Fruit fly (Drosophila melanogaster) whole organism, embryonic: ENCODE results near the gene Edg78E.
A peak's percentile ranks its signal among the peaks of the same experiment; 100 is the strongest.

Experiments used
- C15 ChIP-seq: fragments of 200-800 bp; sonication (Bioruptor generic); IDR thresholded peaks from 3 replicates; pipeline ENCODE4 v1.3.6; 2022; ENCODE audit warnings: missing biosample characterization, missing genetic modification characterization
- CG10321 ChIP-seq: fragments of 200-800 bp; sonication (Bioruptor generic); IDR thresholded peaks from 2 replicates; pipeline ENCODE4 v1.3.6; 2022; ENCODE audit warnings: missing biosample characterization, missing genetic modification characterization
- CG10431 ChIP-seq: fragments of 200-800 bp; sonication (Bioruptor generic); optimal IDR thresholded peaks from 3 replicates; lab custom pipeline; 2018; ENCODE audit warnings: missing biosample characterization, mild to moderate bottlenecking, missing genetic modification characterization
- CG12104 ChIP-seq: fragments of 200-800 bp; sonication (Bioruptor generic); optimal IDR thresholded peaks from 3 replicates; lab custom pipeline; 2016; ENCODE audit warnings: missing biosample characterization, missing genetic modification characterization
- CG13424 ChIP-seq: fragments of 200-800 bp; sonication (Bioruptor generic); optimal IDR thresholded peaks from 2 replicates; lab custom pipeline; 2019; ENCODE audit warnings: missing biosample characterization, mild to moderate bottlenecking, missing genetic modification characterization, moderate library complexity
- CG13775 ChIP-seq: fragments of 200-800 bp; sonication (Bioruptor generic); optimal IDR thresholded peaks from 3 replicates; lab custom pipeline; 2017; ENCODE audit warnings: missing biosample characterization, mild to moderate bottlenecking, missing genetic modification characterization
- CG14014 ChIP-seq: fragments of 200-800 bp; sonication (Bioruptor generic); IDR thresholded peaks from 2 replicates; pipeline ENCODE4 v1.3.6; 2022; ENCODE audit warnings: missing biosample characterization, missing genetic modification characterization
- CG1602 ChIP-seq: fragments of 200-800 bp; sonication (Bioruptor generic); optimal IDR thresholded peaks from 3 replicates; lab custom pipeline; 2016; ENCODE audit warnings: missing biosample characterization, missing genetic modification characterization
- CG1647 ChIP-seq: fragments of 200-800 bp; sonication (Bioruptor generic); optimal IDR thresholded peaks from 3 replicates; lab custom pipeline; 2016; ENCODE audit warnings: missing biosample characterization, missing genetic modification characterization
- CG17361 ChIP-seq: fragments of 200-800 bp; sonication (Bioruptor generic); IDR thresholded peaks from 3 replicates; pipeline ENCODE4 v1.3.6; 2022; ENCODE audit warnings: missing biosample characterization, missing genetic modification characterization
- CG17612 ChIP-seq: fragments of 200-800 bp; sonication (Bioruptor generic); IDR thresholded peaks from 2 replicates; pipeline ENCODE4 v1.3.6; 2022; ENCODE audit warnings: missing biosample characterization, missing genetic modification characterization
- CG1792 ChIP-seq: fragments of 200-800 bp; sonication (Bioruptor generic); optimal IDR thresholded peaks from 2 replicates; lab custom pipeline; 2016; ENCODE audit warnings: missing biosample characterization, missing genetic modification characterization
- CG18476 ChIP-seq: fragments of 200-800 bp; sonication (Bioruptor generic); optimal IDR thresholded peaks from 2 replicates; lab custom pipeline; 2016; ENCODE audit warnings: missing biosample characterization, mild to moderate bottlenecking, missing genetic modification characterization
- CG18764 ChIP-seq: fragments of 200-800 bp; sonication (Bioruptor generic); optimal IDR thresholded peaks from 3 replicates; lab custom pipeline; 2016; ENCODE audit warnings: missing biosample characterization, missing genetic modification characterization
- CG32532 ChIP-seq: fragments of 200-800 bp; sonication (Bioruptor generic); IDR thresholded peaks from 2 replicates; pipeline ENCODE4 v1.3.6; 2022; ENCODE audit warnings: missing biosample characterization, missing genetic modification characterization
- CG3281 ChIP-seq: fragments of 200-800 bp; sonication (Bioruptor generic); optimal IDR thresholded peaks from 3 replicates; lab custom pipeline; 2017; ENCODE audit warnings: missing biosample characterization, mild to moderate bottlenecking, missing genetic modification characterization
- CG34376 ChIP-seq: fragments of 200-800 bp; sonication (Bioruptor generic); optimal IDR thresholded peaks from 2 replicates; lab custom pipeline; 2018; ENCODE audit warnings: missing biosample characterization, mild to moderate bottlenecking, missing genetic modification characterization
- CG4328 ChIP-seq: fragments of 200-800 bp; sonication (Bioruptor generic); optimal IDR thresholded peaks from 3 replicates; lab custom pipeline; 2017; ENCODE audit warnings: missing biosample characterization, missing genetic modification reagents, missing genetic modification characterization
- CG4424 ChIP-seq: fragments of 200-800 bp; sonication (Bioruptor generic); optimal IDR thresholded peaks from 3 replicates; lab custom pipeline; 2016; ENCODE audit warnings: missing biosample characterization, missing genetic modification characterization
- CG4707 ChIP-seq: fragments of 200-800 bp; sonication (Bioruptor generic); optimal IDR thresholded peaks from 2 replicates; lab custom pipeline; 2018; ENCODE audit warnings: missing biosample characterization, mild to moderate bottlenecking, missing genetic modification characterization, moderate library complexity
- CG6689 ChIP-seq: fragments of 200-800 bp; sonication (Bioruptor generic); IDR thresholded peaks from 2 replicates; pipeline ENCODE4 v1.3.6; 2022; ENCODE audit warnings: missing biosample characterization, missing genetic modification characterization
- CG7963 ChIP-seq: fragments of 200-800 bp; sonication (Bioruptor generic); IDR thresholded peaks from 3 replicates; pipeline ENCODE4 v1.3.6; 2022; ENCODE audit warnings: missing biosample characterization, missing genetic modification characterization; ENCODE audit not compliant: partially characterized antibody
- CG7987 ChIP-seq: fragments of 200-800 bp; sonication (Bioruptor generic); optimal IDR thresholded peaks from 2 replicates; lab custom pipeline; 2018; ENCODE audit warnings: missing biosample characterization, mild to moderate bottlenecking, missing genetic modification characterization, moderate library complexity
- Chrac-16 ChIP-seq: fragments of 200-800 bp; sonication (Bioruptor generic); optimal IDR thresholded peaks from 3 replicates; lab custom pipeline; 2016; ENCODE audit warnings: missing biosample characterization, missing genetic modification characterization
- D ChIP-seq, 2 experiments: fragments of 200-800 bp in 1 of 2; fragments of >200 bp in 1 of 2; sonication (Bioruptor generic) in 1 of 2; optimal IDR thresholded peaks; 2 replicates in 1 of 2; 3 replicates in 1 of 2; lab custom pipeline; 2017; ENCODE audit warnings: mild to moderate bottlenecking in 1 of 2, missing biosample characterization in 1 of 2, missing genetic modification characterization in 1 of 2, missing genetic modification reagents in 1 of 2
- Max ChIP-seq: fragments of 200-800 bp; sonication (Bioruptor generic); optimal IDR thresholded peaks from 2 replicates; lab custom pipeline; 2016; ENCODE audit warnings: missing biosample characterization, mild to moderate bottlenecking, missing genetic modification characterization
- NK7.1 ChIP-seq: fragments of 200-800 bp; sonication (Bioruptor generic); optimal IDR thresholded peaks from 3 replicates; lab custom pipeline; 2016; ENCODE audit warnings: missing biosample characterization, missing genetic modification characterization
- Nf-YA ChIP-seq: fragments of 200-800 bp; sonication (Bioruptor generic); IDR thresholded peaks from 2 replicates; pipeline ENCODE4 v1.3.6; 2022; ENCODE audit warnings: missing biosample characterization, missing genetic modification characterization
- Ptx1 ChIP-seq: fragments of 200-800 bp; sonication (Bioruptor generic); IDR thresholded peaks from 2 replicates; pipeline ENCODE4 v1.3.6; 2022; ENCODE audit warnings: missing biosample characterization, missing genetic modification characterization
- Ravus ChIP-seq: fragments of 200-800 bp; sonication (Bioruptor generic); IDR thresholded peaks from 2 replicates; pipeline ENCODE4 v1.3.6; 2022; ENCODE audit warnings: missing biosample characterization, missing genetic modification characterization
- abd-A ChIP-seq: fragments of 200-800 bp; sonication (Bioruptor generic); optimal IDR thresholded peaks from 3 replicates; lab custom pipeline; 2019; ENCODE audit warnings: missing biosample characterization, mild to moderate bottlenecking, missing genetic modification characterization, moderate library complexity
- ac ChIP-seq: fragments of 200-800 bp; sonication (Bioruptor generic); optimal IDR thresholded peaks from 3 replicates; lab custom pipeline; 2017; ENCODE audit warnings: missing biosample characterization, mild to moderate bottlenecking, missing genetic modification characterization
- cg ChIP-seq: fragments of 200-800 bp; sonication (Bioruptor generic); optimal IDR thresholded peaks from 3 replicates; lab custom pipeline; 2019; ENCODE audit warnings: missing biosample characterization, mild to moderate bottlenecking, missing genetic modification characterization, moderate library complexity
- da ChIP-seq: fragments of 200-800 bp; sonication (Bioruptor generic); optimal IDR thresholded peaks from 2 replicates; lab custom pipeline; 2016; ENCODE audit warnings: missing biosample characterization, missing genetic modification characterization
- dan ChIP-seq: fragments of 200-800 bp; sonication (Bioruptor generic); IDR thresholded peaks from 2 replicates; pipeline ENCODE4 v1.3.6; 2022; ENCODE audit warnings: missing biosample characterization, missing genetic modification characterization
- dati ChIP-seq: fragments of 200-800 bp; sonication (Bioruptor generic); IDR thresholded peaks from 2 replicates; pipeline ENCODE4 v1.3.6; 2022; ENCODE audit warnings: missing biosample characterization, missing genetic modification characterization
- eyg ChIP-seq: fragments of 200-800 bp; sonication (Bioruptor generic); optimal IDR thresholded peaks from 3 replicates; lab custom pipeline; 2016; ENCODE audit warnings: missing biosample characterization, missing genetic modification characterization
- gcm ChIP-seq: fragments of 200-800 bp; sonication (Bioruptor generic); optimal IDR thresholded peaks from 2 replicates; lab custom pipeline; 2019; ENCODE audit warnings: missing biosample characterization, mild to moderate bottlenecking, missing genetic modification characterization, moderate library complexity
- gfzf ChIP-seq: fragments of 200-800 bp; sonication (Bioruptor generic); optimal IDR thresholded peaks from 2 replicates; lab custom pipeline; 2016; ENCODE audit warnings: missing biosample characterization, mild to moderate bottlenecking, missing genetic modification characterization, moderate library complexity
- kay ChIP-seq: fragments of 200-800 bp; sonication (Bioruptor generic); optimal IDR thresholded peaks from 2 replicates; lab custom pipeline; 2016; ENCODE audit warnings: missing biosample characterization, missing genetic modification characterization
- odd ChIP-seq: fragments of 200-800 bp; sonication (Bioruptor generic); optimal IDR thresholded peaks from 2 replicates; lab custom pipeline; 2017; ENCODE audit warnings: missing biosample characterization, mild to moderate bottlenecking, missing genetic modification characterization
- phol ChIP-seq: fragments of 200-800 bp; sonication (Bioruptor generic); optimal IDR thresholded peaks from 3 replicates; lab custom pipeline; 2018; ENCODE audit warnings: missing biosample characterization, mild to moderate bottlenecking, missing genetic modification characterization, moderate library complexity
- sc ChIP-seq, 3 experiments: fragments of >200 bp in 2 of 3; fragments of 200-800 bp in 1 of 3; sonication (Bioruptor generic) in 1 of 3; optimal IDR thresholded peaks; 2 replicates in 2 of 3; 3 replicates in 1 of 3; lab custom pipeline; 2017; ENCODE audit warnings: mild to moderate bottlenecking in 1 of 3, missing biosample characterization in 1 of 3, missing genetic modification characterization in 1 of 3, missing genetic modification reagents in 1 of 3
- sna ChIP-seq: fragments of 200-800 bp; sonication (Bioruptor generic); IDR thresholded peaks from 2 replicates; pipeline ENCODE4 v1.3.6; 2022; ENCODE audit warnings: missing biosample characterization, missing genetic modification characterization; ENCODE audit not compliant: partially characterized antibody
- tgo ChIP-seq: fragments of 200-800 bp; sonication (Bioruptor generic); IDR thresholded peaks from 3 replicates; pipeline ENCODE4 v1.3.6; 2022; ENCODE audit warnings: missing biosample characterization, missing genetic modification characterization
- tna ChIP-seq: fragments of 200-800 bp; sonication (Bioruptor generic); IDR thresholded peaks from 2 replicates; pipeline ENCODE4 v1.3.6; 2022; ENCODE audit warnings: missing biosample characterization, missing genetic modification characterization; ENCODE audit not compliant: partially characterized antibody
- vfl ChIP-seq: fragments of 200-800 bp; sonication (Bioruptor generic); optimal IDR thresholded peaks from 2 replicates; lab custom pipeline; 2016; ENCODE audit warnings: missing biosample characterization, missing genetic modification characterization
- vvl ChIP-seq: fragments of 200-800 bp; sonication (Bioruptor generic); IDR thresholded peaks from 2 replicates; pipeline ENCODE4 v1.3.6; 2022; ENCODE audit warnings: missing biosample characterization, missing genetic modification characterization

The Edg78E gene

dm6 chr3L:21285639-21286338 is 11.8 kb downstream of the Edg78E start, which contains the start of the genes CG12974 and pzg (continued):
- TF ChIP-seq tna (GFP tag; lab: Robert Waterston, UW) (no peak; the same call in 1 of the 2 replicates), CG4328 (peak; percentile 84), CG32532 (GFP tag; lab: Robert Waterston, UW) (peak; percentile 76), dati (GFP tag; lab: Robert Waterston, UW) (peak; percentile 40; the same call in 1 of the 2 replicates), cg (no peak), CG10321 (GFP tag; lab: Robert Waterston, UW) (peak; percentile 99), gfzf (GFP tag; lab: Kevin White, UChicago) (peak; percentile 70), CG12104 (peak; percentile 80), Nf-YA (GFP tag; lab: Robert Waterston, UW) (peak; percentile 50; the same call in 1 of the 2 replicates), Chrac-16 (peak; percentile 73), vfl (GFP tag; lab: Kevin White, UChicago) (peak; percentile 49), CG17612 (GFP tag; lab: Robert Waterston, UW) (no peak), odd (GFP tag; lab: Kevin White, UChicago) (no peak), CG1647 (peak; percentile 78), Ptx1 (GFP tag; lab: Robert Waterston, UW) (peak; percentile 88), CG6689 (GFP tag; lab: Robert Waterston, UW) (peak; percentile 59), sna (GFP tag; lab: Robert Waterston, UW) (peak; percentile 72), D (optimal IDR thresholded peaks at IDR 0.05; lab: Kevin White, UChicago) (no peak), D (GFP tag; optimal IDR thresholded peaks at IDR 0.05; lab: Kevin White, UChicago) (peak; percentile 63), phol (tag; lab: Kevin White, UChicago) (peak; percentile 100), vvl (GFP tag; lab: Robert Waterston, UW) (peak; percentile 83), CG14014 (GFP tag; lab: Robert Waterston, UW) (0 out of 2 replicates have a peak, but pooled peaks have one; percentile 55), CG7963 (peak; percentile 85), CG3281 (peak; percentile 74), CG13775 (peak; percentile 94), CG1602 (GFP tag; lab: Kevin White, UChicago) (peak; percentile 83), CG34376 (GFP tag; lab: Kevin White, UChicago) (no peak), da (GFP tag; lab: Kevin White, UChicago) (peak; percentile 55), CG17361 (GFP tag; lab: Robert Waterston, UW) (peak; percentile 85), NK7.1 (GFP tag; lab: Kevin White, UChicago) (peak; percentile 1), tgo (peak; percentile 86), abd-A (tag; lab: Kevin White, UChicago) (peak; percentile 63), CG1792 (peak; percentile 98), gcm (GFP tag; lab: Kevin White, UChicago) (no peak), C15 (GFP tag; lab: Robert Waterston, UW) (no peak), eyg (GFP tag; lab: Kevin White, UChicago) (peak; percentile 57), CG13424 (peak; percentile 96), sc (optimal IDR thresholded peaks at IDR 0.05; lab: Kevin White, UChicago) (no peak), sc (GFP tag; optimal IDR thresholded peaks at IDR 0.05; lab: Kevin White, UChicago) (peak; percentile 18), kay (GFP tag; lab: Kevin White, UChicago) (peak; percentile 10), CG4424 (GFP tag; lab: Kevin White, UChicago) (peak; percentile 83), CG10431 (GFP tag; lab: Kevin White, UChicago) (peak; percentile 63), ac (GFP tag; lab: Kevin White, UChicago) (no peak), Max (GFP tag; lab: Kevin White, UChicago) (peak; percentile 82), CG7987 (peak; percentile 75), CG18764 (GFP tag; lab: Kevin White, UChicago) (peak; percentile 97), CG18476 (GFP tag; lab: Kevin White, UChicago) (peak; percentile 59), CG4707 (GFP tag; lab: Kevin White, UChicago) (peak; percentile 10), dan (peak; percentile 66; the same call in 1 of the 2 replicates), Ravus (GFP tag; lab: Robert Waterston, UW) (peak; percentile 10; the same call in 1 of the 2 replicates)
